Worm (Caenorhabditis elegans) whole organism, L3 larva: ENCODE data around the gene unc-5.

Source experiments
- aly-2 ChIP-seq: fragments of 150-350 bp; optimal IDR thresholded peaks from 2 replicates; lab custom pipeline; 2014; ENCODE audit warnings: missing biosample characterization, missing genetic modification characterization
- ama-1 ChIP-seq: fragments of 150-350 bp; optimal IDR thresholded peaks from 2 replicates; lab custom pipeline; 2018
- egl-27 ChIP-seq: sonication (generic microtip); optimal IDR thresholded peaks from 4 replicates; lab custom pipeline; 2017; ENCODE audit warnings: missing biosample characterization, missing genetic modification reagents, missing genetic modification characterization
- lsy-12 ChIP-seq: sonication (generic microtip); optimal IDR thresholded peaks from 2 replicates; lab custom pipeline; 2016; ENCODE audit warnings: mild to moderate bottlenecking, missing genetic modification characterization, missing compliant biosample characterization
- nhr-77 ChIP-seq: fragments of 150-350 bp; optimal IDR thresholded peaks from 2 replicates; lab custom pipeline; 2014; ENCODE audit warnings: missing biosample characterization, missing genetic modification characterization

DNA sequence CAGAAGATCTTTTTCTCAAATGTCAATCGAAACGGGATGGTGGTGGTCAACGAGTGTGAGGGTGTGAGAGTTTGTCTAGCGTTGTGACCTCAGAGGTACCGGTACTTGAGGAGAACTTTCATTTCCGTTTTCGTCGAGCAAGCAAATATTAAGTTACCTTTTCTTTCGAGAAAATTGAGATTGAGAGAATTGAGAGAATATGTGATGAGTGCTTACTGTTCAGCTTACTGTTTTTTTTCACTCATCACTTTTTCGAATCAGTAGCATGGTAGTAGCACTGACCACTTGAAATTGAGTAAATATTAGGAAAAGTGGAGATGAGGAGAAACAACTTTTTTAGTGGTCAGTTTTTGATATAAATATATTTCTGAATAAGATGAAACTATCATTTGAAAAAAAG, 45.9 kb upstream of the unc-5 start, which contains the start of gene T12E12.6:
- TF ChIP-seq egl-27: no peak
- no peak for TF ChIP-seq aly-2
- no peak for TF ChIP-seq nhr-77 (tag; lab: Kevin White, UChicago)
- TF ChIP-seq ama-1 (lab: Kevin White, UChicago): no peak
- no peak for TF ChIP-seq lsy-12 (tag; lab: Kevin White, UChicago)
